Fruit fly (Drosophila melanogaster) whole organism, pupa: Measurements from ENCODE around the gene PpV.

Experiments used
- CG10348 ChIP-seq: fragments of 200-800 bp; sonication (Bioruptor generic); IDR thresholded peaks from 2 replicates; pipeline ENCODE4 v1.3.6; 2022; ENCODE audit warnings: missing biosample characterization, missing genetic modification characterization
- CG12605 ChIP-seq: fragments of 200-800 bp; sonication (Bioruptor generic); IDR thresholded peaks from 2 replicates; pipeline ENCODE4 v1.3.6; 2022; ENCODE audit warnings: missing biosample characterization, missing genetic modification characterization
- CG13204 ChIP-seq: fragments of 200-800 bp; sonication (Bioruptor generic); optimal IDR thresholded peaks from 2 replicates; lab custom pipeline; 2018; ENCODE audit warnings: missing biosample characterization, mild to moderate bottlenecking, missing genetic modification characterization, moderate library complexity
- CG14655 ChIP-seq: fragments of 200-800 bp; sonication (Bioruptor generic); optimal IDR thresholded peaks from 3 replicates; lab custom pipeline; 2017; ENCODE audit warnings: mild to moderate bottlenecking, missing biosample characterization, missing genetic modification reagents, missing genetic modification characterization
- CG15710 ChIP-seq: fragments of 200-800 bp; sonication (Bioruptor generic); optimal IDR thresholded peaks from 2 replicates; lab custom pipeline; 2018; ENCODE audit warnings: missing biosample characterization, mild to moderate bottlenecking, missing genetic modification characterization, moderate library complexity
- CG17806 ChIP-seq: fragments of 200-800 bp; sonication (Bioruptor generic); optimal IDR thresholded peaks from 2 replicates; lab custom pipeline; 2018; ENCODE audit warnings: missing biosample characterization, mild to moderate bottlenecking, missing genetic modification characterization, moderate library complexity
- CG32121 ChIP-seq: fragments of 200-800 bp; sonication (Bioruptor generic); IDR thresholded peaks from 2 replicates; pipeline ENCODE4 v1.3.6; 2022; ENCODE audit warnings: missing biosample characterization, missing genetic modification characterization
- CG34367 ChIP-seq: fragments of 200-800 bp; sonication (Bioruptor generic); optimal IDR thresholded peaks from 2 replicates; lab custom pipeline; 2018; ENCODE audit warnings: missing biosample characterization, mild to moderate bottlenecking, missing genetic modification characterization
- CG4496 ChIP-seq: fragments of 200-800 bp; sonication (Bioruptor generic); IDR thresholded peaks from 3 replicates; pipeline ENCODE4 v1.3.6; 2022; ENCODE audit warnings: missing biosample characterization, missing genetic modification characterization
- CG8159 ChIP-seq: fragments of 200-800 bp; sonication (Bioruptor generic); optimal IDR thresholded peaks from 3 replicates; lab custom pipeline; 2018; ENCODE audit warnings: missing biosample characterization, mild to moderate bottlenecking, missing genetic modification characterization, moderate library complexity
- CG8301 ChIP-seq: fragments of 200-800 bp; sonication (Bioruptor generic); optimal IDR thresholded peaks from 2 replicates; lab custom pipeline; 2018; ENCODE audit warnings: missing biosample characterization, mild to moderate bottlenecking, missing genetic modification characterization
- CG9948 ChIP-seq: fragments of 200-800 bp; sonication (Bioruptor generic); optimal IDR thresholded peaks from 2 replicates; lab custom pipeline; 2018; ENCODE audit warnings: missing biosample characterization, mild to moderate bottlenecking, missing genetic modification characterization, moderate library complexity
- D1 ChIP-seq: fragments of 200-800 bp; sonication (Bioruptor generic); optimal IDR thresholded peaks from 2 replicates; lab custom pipeline; 2018; ENCODE audit warnings: missing biosample characterization, mild to moderate bottlenecking, missing genetic modification characterization, moderate library complexity
- EcR ChIP-seq: fragments of 200-800 bp; sonication (Bioruptor generic); optimal IDR thresholded peaks from 3 replicates; lab custom pipeline; 2019; ENCODE audit warnings: missing biosample characterization, missing genetic modification characterization, mild to moderate bottlenecking, moderate library complexity, missing genetic modification reagents
- Ets98B ChIP-seq: fragments of 200-800 bp; sonication (Bioruptor generic); IDR thresholded peaks from 2 replicates; pipeline ENCODE4 v1.3.6; 2022; ENCODE audit warnings: missing biosample characterization, missing genetic modification characterization
- Pif1A ChIP-seq: fragments of 200-800 bp; sonication (Bioruptor generic); optimal IDR thresholded peaks from 3 replicates; lab custom pipeline; 2016; ENCODE audit warnings: missing biosample characterization, missing genetic modification characterization
- Pif1B ChIP-seq: fragments of 200-800 bp; sonication (Bioruptor generic); optimal IDR thresholded peaks from 3 replicates; lab custom pipeline; 2016; ENCODE audit warnings: missing biosample characterization, missing genetic modification characterization
- Snoo ChIP-seq: fragments of 200-800 bp; sonication (Bioruptor generic); optimal IDR thresholded peaks from 3 replicates; lab custom pipeline; 2017; ENCODE audit warnings: missing biosample characterization, mild to moderate bottlenecking, missing genetic modification characterization, inconsistent platforms
- fd96Ca ChIP-seq: fragments of 200-800 bp; sonication (Bioruptor generic); IDR thresholded peaks from 3 replicates; pipeline ENCODE4 v1.3.6; 2022; ENCODE audit warnings: missing biosample characterization, missing genetic modification characterization
- gl ChIP-seq: fragments of 200-800 bp; sonication (Bioruptor generic); optimal IDR thresholded peaks from 2 replicates; lab custom pipeline; 2018; ENCODE audit warnings: missing biosample characterization, mild to moderate bottlenecking, missing genetic modification characterization
- rn ChIP-seq: fragments of 200-800 bp; sonication (Bioruptor generic); IDR thresholded peaks from 2 replicates; pipeline ENCODE4 v1.3.6; 2022; ENCODE audit warnings: missing biosample characterization, missing genetic modification characterization

PpV gene

dm6 chrX:6341678-6342077 is 31.0 kb downstream of the PpV start:
- no peak for TF ChIP-seq CG17806 (tag; lab: Kevin White, UChicago)
- peak; percentile 1 for TF ChIP-seq EcR (GFP tag; lab: Kevin White, UChicago)

- TF ChIP-seq gl (tag; lab: Kevin White, UChicago) (peak; percentile 48), CG32121 (GFP tag; lab: Robert Waterston, UW) (peak; percentile 58), CG8159 (tag; lab: Kevin White, UChicago) (peak; percentile 99), EcR (GFP tag; lab: Kevin White, UChicago) (no peak), CG9948 (tag; lab: Kevin White, UChicago) (peak; percentile 84), CG17806 (tag; lab: Kevin White, UChicago) (peak; percentile 71), CG13204 (GFP tag; lab: Kevin White, UChicago) (peak; percentile 72), CG15710 (tag; lab: Kevin White, UChicago) (peak; percentile 89), CG8301 (tag; lab: Kevin White, UChicago) (peak; percentile 89), fd96Ca (peak; percentile 75), D1 (tag; lab: Kevin White, UChicago) (peak; percentile 66), CG34367 (peak; percentile 80), rn (GFP tag; lab: Robert Waterston, UW) (peak; percentile 41; the same call in 1 of the 2 replicates), CG14655 (GFP tag; lab: Kevin White, UChicago) (peak; percentile 90), CG10348 (GFP tag; lab: Robert Waterston, UW) (no peak), CG12605 (GFP tag; lab: Robert Waterston, UW) (peak; percentile 41; the same call in 1 of the 2 replicates), CG4496 (GFP tag; lab: Robert Waterston, UW) (peak; percentile 36; the same call in 1 of the 3 replicates), Pif1A (GFP tag; lab: Kevin White, UChicago) (peak; percentile 87), Snoo (tag; lab: Kevin White, UChicago) (peak; percentile 90), Ets98B (peak; percentile 47), Pif1B (GFP tag; lab: Kevin White, UChicago) (peak; percentile 88)
Measured at dm6 chrX:6340593-6341068, 32.1 kb downstream of the PpV start.

dm6 chrX:6339970-6340548 is 32.7 kb downstream of the PpV start:
- no peak for TF ChIP-seq CG10348 (GFP tag; lab: Robert Waterston, UW)
- TF ChIP-seq CG13204 (GFP tag; lab: Kevin White, UChicago), result no peak
- TF ChIP-seq gl (tag; lab: Kevin White, UChicago), result peak; percentile 66
- peak; percentile 59 for TF ChIP-seq CG8301 (tag; lab: Kevin White, UChicago)
- TF ChIP-seq Pif1B (GFP tag; lab: Kevin White, UChicago), result peak; percentile 38
- peak; percentile 59; the same call in 1 of the 2 replicates for TF ChIP-seq CG12605 (GFP tag; lab: Robert Waterston, UW)
- peak; percentile 83 for TF ChIP-seq Ets98B
- peak; percentile 45 for TF ChIP-seq CG8159 (tag; lab: Kevin White, UChicago)
- no peak for TF ChIP-seq Snoo (tag; lab: Kevin White, UChicago)
- TF ChIP-seq CG32121 (GFP tag; lab: Robert Waterston, UW), result peak; percentile 80
- TF ChIP-seq CG4496 (GFP tag; lab: Robert Waterston, UW), result peak; percentile 82
- peak; percentile 87 for TF ChIP-seq CG15710 (tag; lab: Kevin White, UChicago)
- TF ChIP-seq Pif1A (GFP tag; lab: Kevin White, UChicago), result peak; percentile 54
- peak; percentile 26 for TF ChIP-seq D1 (tag; lab: Kevin White, UChicago)
- TF ChIP-seq CG34367, result peak; percentile 76
- TF ChIP-seq CG14655 (GFP tag; lab: Kevin White, UChicago), result peak; percentile 39
- peak; percentile 77 for TF ChIP-seq CG9948 (tag; lab: Kevin White, UChicago)
- 0 out of 2 replicates have a peak, but pooled peaks have one; percentile 36 for TF ChIP-seq rn (GFP tag; lab: Robert Waterston, UW)
- peak; percentile 85 for TF ChIP-seq CG17806 (tag; lab: Kevin White, UChicago)
- TF ChIP-seq EcR (GFP tag; lab: Kevin White, UChicago), result peak; percentile 96
- peak; percentile 60; the same call in 2 of the 3 replicates for TF ChIP-seq fd96Ca

dm6 chrX:6338738-6339614 is 33.7 kb downstream of the PpV start:
- TF ChIP-seq D1 (tag; lab: Kevin White, UChicago) (no peak), CG8301 (tag; lab: Kevin White, UChicago) (peak; percentile 54), rn (GFP tag; lab: Robert Waterston, UW) (no peak), CG32121 (GFP tag; lab: Robert Waterston, UW) (peak; percentile 49; the same call in 1 of the 2 replicates), gl (tag; lab: Kevin White, UChicago) (peak; percentile 11), CG13204 (GFP tag; lab: Kevin White, UChicago) (no peak), Pif1B (GFP tag; lab: Kevin White, UChicago) (peak; percentile 15), Pif1A (GFP tag; lab: Kevin White, UChicago) (peak; percentile 53), CG8159 (tag; lab: Kevin White, UChicago) (peak; percentile 73), CG4496 (GFP tag; lab: Robert Waterston, UW) (peak; percentile 76), CG9948 (tag; lab: Kevin White, UChicago) (peak; percentile 67), CG10348 (GFP tag; lab: Robert Waterston, UW) (no peak), Ets98B (peak; percentile 52), fd96Ca (peak; percentile 68; the same call in 2 of the 3 replicates), EcR (GFP tag; lab: Kevin White, UChicago) (peak; percentile 6), Snoo (tag; lab: Kevin White, UChicago) (peak; percentile 41), CG14655 (GFP tag; lab: Kevin White, UChicago) (peak; percentile 73), CG34367 (peak; percentile 49), CG15710 (tag; lab: Kevin White, UChicago) (peak; percentile 57), CG17806 (tag; lab: Kevin White, UChicago) (peak; percentile 61), CG12605 (GFP tag; lab: Robert Waterston, UW) (peak; percentile 30; the same call in 1 of the 2 replicates)
